3 worm cellular contexts compared by ENCODE assay signal in the genomic region with DNA sequence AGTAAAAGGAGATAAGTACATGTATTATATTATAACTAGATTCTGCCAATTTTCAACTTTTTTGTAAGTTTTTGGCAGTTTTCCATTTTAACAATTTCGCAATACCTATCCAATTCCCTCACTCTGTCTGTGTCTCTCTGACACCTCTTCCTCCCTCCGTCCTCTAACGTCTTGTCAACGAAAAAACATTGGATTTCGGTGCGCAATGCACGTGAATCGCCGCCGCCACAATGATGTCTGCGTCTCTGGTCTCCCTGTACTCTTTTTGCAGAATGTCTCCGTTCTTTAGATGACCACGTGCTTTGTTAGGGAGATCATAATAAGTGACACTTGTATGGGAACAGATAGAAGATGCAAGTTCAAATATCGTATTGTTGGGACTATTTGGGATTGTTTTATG.
TF ChIP-seq lines count a peak whose summit lies in the region.

No protein-coding gene starts in this region.

TF ChIP-seq in whole organism, L1 larva, 84 proteins besides CTCF, POLR2A, EP300 and RAD21 (continued from another document and continues in another):
- TF ChIP-seq ztf-11 (tag; optimal IDR thresholded peaks at IDR 0.05; lab: Kevin White, UChicago), result peak in 1 of 2 experiments; percentile 62
- peak; percentile 80 for TF ChIP-seq ceh-88 (GFP tag; IDR thresholded peaks at IDR 0.05; lab: Robert Waterston, UW)
- TF ChIP-seq rnt-1 (tag; optimal IDR thresholded peaks at IDR 0.05; lab: Kevin White, UChicago), result peak; percentile 90
- TF ChIP-seq nhr-90 (tag; optimal IDR thresholded peaks at IDR 0.05; lab: Kevin White, UChicago; ENCODE audit: poor library complexity), result peak; percentile 98
- TF ChIP-seq pqm-1 (tag; optimal IDR thresholded peaks at IDR 0.05; lab: Kevin White, UChicago), result no peak
- no peak for TF ChIP-seq fkh-4 (tag; optimal IDR thresholded peaks at IDR 0.05; lab: Kevin White, UChicago; ENCODE audit: borderline replicate concordance)
- TF ChIP-seq jun-1 (tag; optimal IDR thresholded peaks at IDR 0.05; lab: Kevin White, UChicago), result peak; percentile 94
- peak; percentile 73 for TF ChIP-seq isw-1 (GFP tag; IDR thresholded peaks at IDR 0.05; lab: Robert Waterston, UW)
- TF ChIP-seq tlp-1 (tag; optimal IDR thresholded peaks at IDR 0.05; lab: Kevin White, UChicago), result no peak
- TF ChIP-seq zip-4 (GFP tag; optimal IDR thresholded peaks at IDR 0.05; lab: Kevin White, UChicago), result peak; percentile 99
- peak; percentile 97 for TF ChIP-seq mep-1 (tag; optimal IDR thresholded peaks at IDR 0.05; lab: Kevin White, UChicago)
- TF ChIP-seq blmp-1 (tag; optimal IDR thresholded peaks at IDR 0.05; lab: Kevin White, UChicago), result peak; percentile 94
- peak; percentile 81 for TF ChIP-seq fos-1 (tag; optimal IDR thresholded peaks at IDR 0.05; lab: Kevin White, UChicago)
- no peak for TF ChIP-seq lir-3 (tag; optimal IDR thresholded peaks at IDR 0.05; lab: Kevin White, UChicago; ENCODE audit: poor library complexity)
- no peak for TF ChIP-seq F16B12.6 (tag; optimal IDR thresholded peaks at IDR 0.05; lab: Kevin White, UChicago)
- no peak for TF ChIP-seq unc-30 (tag; optimal IDR thresholded peaks at IDR 0.05; lab: Kevin White, UChicago)
- peak; percentile 87 for TF ChIP-seq unc-86 (tag; optimal IDR thresholded peaks at IDR 0.05; lab: Kevin White, UChicago)
- peak; percentile 99 for TF ChIP-seq nhr-20 (tag; optimal IDR thresholded peaks at IDR 0.05; lab: Kevin White, UChicago)
- TF ChIP-seq Y116A8C.19 (tag; optimal IDR thresholded peaks at IDR 0.05; lab: Kevin White, UChicago; ENCODE audit: borderline replicate concordance), result no peak
- peak; percentile 65 to 68 (median 67) for TF ChIP-seq dpl-1 (GFP tag; optimal IDR thresholded peaks at IDR 0.05; lab: Kevin White, UChicago)
- peak; percentile 81 to 98 for TF ChIP-seq egl-27 (tag; optimal IDR thresholded peaks at IDR 0.05; lab: Kevin White, UChicago)
- peak; percentile 65 for TF ChIP-seq egl-13 (tag; optimal IDR thresholded peaks at IDR 0.05; lab: Kevin White, UChicago)
- TF ChIP-seq C16A3.4 (tag; optimal IDR thresholded peaks at IDR 0.05; lab: Kevin White, UChicago), result peak; percentile 93
- TF ChIP-seq hpl-2 (GFP tag; optimal IDR thresholded peaks at IDR 0.05; lab: Kevin White, UChicago), result peak; percentile 79
- peak; percentile 55 for TF ChIP-seq mef-2 (tag; optimal IDR thresholded peaks at IDR 0.05; lab: Kevin White, UChicago)
- peak; percentile 83 for TF ChIP-seq snpc-4 (tag; optimal IDR thresholded peaks at IDR 0.05; lab: Kevin White, UChicago)
- TF ChIP-seq fkh-8 (tag; optimal IDR thresholded peaks at IDR 0.05; lab: Kevin White, UChicago), result peak; percentile 94
- peak; percentile 96 for TF ChIP-seq nhr-47 (tag; optimal IDR thresholded peaks at IDR 0.05; lab: Kevin White, UChicago)
- peak; percentile 87 for TF ChIP-seq lin-13 (GFP tag; optimal IDR thresholded peaks at IDR 0.05; lab: Kevin White, UChicago)
- no peak for TF ChIP-seq lin-15B (tag; optimal IDR thresholded peaks at IDR 0.05; lab: Kevin White, UChicago)
- peak; percentile 93 for TF ChIP-seq ztf-4 (tag; optimal IDR thresholded peaks at IDR 0.05; lab: Kevin White, UChicago)
- TF ChIP-seq nhr-71 (tag; optimal IDR thresholded peaks at IDR 0.05; lab: Kevin White, UChicago), result peak; percentile 99
- TF ChIP-seq sox-4 (tag; optimal IDR thresholded peaks at IDR 0.05; lab: Kevin White, UChicago), result peak; percentile 73
- TF ChIP-seq sup-37 (GFP tag; optimal IDR thresholded peaks at IDR 0.05; lab: Kevin White, UChicago), result peak; percentile 75
- peak; percentile 90 for TF ChIP-seq grh-1 (GFP tag; IDR thresholded peaks at IDR 0.05; lab: Robert Waterston, UW)
- peak; percentile 92 for TF ChIP-seq irx-1 (tag; optimal IDR thresholded peaks at IDR 0.05; lab: Kevin White, UChicago)
- peak; percentile 42 for TF ChIP-seq ceh-90 (tag; optimal IDR thresholded peaks at IDR 0.05; lab: Kevin White, UChicago)
- TF ChIP-seq efl-1 (optimal IDR thresholded peaks at IDR 0.05; lab: Kevin White, UChicago), result peak; percentile 81 to 84
- peak; percentile 51 to 95 for TF ChIP-seq efl-1 (GFP tag; optimal IDR thresholded peaks at IDR 0.05 in 1 of 2; lab: Kevin White, UChicago)
- TF ChIP-seq unc-130 (tag; optimal IDR thresholded peaks at IDR 0.05; lab: Kevin White, UChicago), result peak; percentile 81
- TF ChIP-seq lin-35 (GFP tag; optimal IDR thresholded peaks at IDR 0.05; lab: Kevin White, UChicago), result peak; percentile 66 to 90

TF ChIP-seq in whole organism, L3 larva, 47 proteins besides CTCF, POLR2A, EP300 and RAD21 (continued from another document):
- no peak for TF ChIP-seq elt-1 (tag; optimal IDR thresholded peaks at IDR 0.05; lab: Kevin White, UChicago)
- peak; percentile 98 for TF ChIP-seq nhr-23 (tag; optimal IDR thresholded peaks at IDR 0.05; lab: Kevin White, UChicago)
- TF ChIP-seq tbx-2 (tag; optimal IDR thresholded peaks at IDR 0.05; lab: Kevin White, UChicago), result peak; percentile 86
- TF ChIP-seq R02D3.7 (tag; optimal IDR thresholded peaks at IDR 0.05; lab: Kevin White, UChicago), result peak; percentile 56
- no peak for TF ChIP-seq fkh-2 (tag; optimal IDR thresholded peaks at IDR 0.05; lab: Kevin White, UChicago)
- TF ChIP-seq ama-1 (optimal IDR thresholded peaks at IDR 0.05; lab: Kevin White, UChicago), result peak; percentile 28
- no peak for TF ChIP-seq ztf-11 (tag; optimal IDR thresholded peaks at IDR 0.05; lab: Kevin White, UChicago)
- TF ChIP-seq unc-39 (tag; optimal IDR thresholded peaks at IDR 0.05; lab: Kevin White, UChicago), result peak; percentile 3
- TF ChIP-seq nhr-12 (tag; optimal IDR thresholded peaks at IDR 0.05; lab: Kevin White, UChicago), result no peak
- peak; percentile 78 for TF ChIP-seq elt-2 (tag; optimal IDR thresholded peaks at IDR 0.05; lab: Kevin White, UChicago)
- TF ChIP-seq elt-3 (tag; optimal IDR thresholded peaks at IDR 0.05; lab: Kevin White, UChicago), result peak in 1 of 3 experiments; percentile 61
- peak; percentile 44 for TF ChIP-seq nhr-77 (tag; optimal IDR thresholded peaks at IDR 0.05; lab: Kevin White, UChicago)
- TF ChIP-seq jun-1 (tag; optimal IDR thresholded peaks at IDR 0.05; lab: Kevin White, UChicago), result peak; percentile 94
- TF ChIP-seq ceh-28 (tag; optimal IDR thresholded peaks at IDR 0.05; lab: Kevin White, UChicago), result peak; percentile 89
- TF ChIP-seq nhr-28 (tag; optimal IDR thresholded peaks at IDR 0.05; lab: Kevin White, UChicago), result peak; percentile 61
- peak; percentile 90 for TF ChIP-seq nfya-1 (tag; optimal IDR thresholded peaks at IDR 0.05; lab: Kevin White, UChicago; ENCODE audit: insufficient read depth)
- TF ChIP-seq ceh-9 (tag; optimal IDR thresholded peaks at IDR 0.05; lab: Kevin White, UChicago), result no peak
- TF ChIP-seq snpc-4 (tag; optimal IDR thresholded peaks at IDR 0.05; lab: Kevin White, UChicago), result peak; percentile 72
- TF ChIP-seq eor-1 (tag; optimal IDR thresholded peaks at IDR 0.05; lab: Kevin White, UChicago), result no peak
- TF ChIP-seq skn-1 (tag; optimal IDR thresholded peaks at IDR 0.05; lab: Kevin White, UChicago), result peak; percentile 68
- peak; percentile 64 for TF ChIP-seq fkh-10 (GFP tag; optimal IDR thresholded peaks at IDR 0.05; lab: Kevin White, UChicago)
- TF ChIP-seq nhr-43 (tag; optimal IDR thresholded peaks at IDR 0.05; lab: Kevin White, UChicago; ENCODE audit: poor library complexity, severe bottlenecking), result peak; percentile 97
- TF ChIP-seq aly-2 (tag; optimal IDR thresholded peaks at IDR 0.05; lab: Kevin White, UChicago), result no peak
- TF ChIP-seq egl-27 (tag; optimal IDR thresholded peaks at IDR 0.05; lab: Kevin White, UChicago), result peak; percentile 94
- peak; percentile 96 for TF ChIP-seq pha-4 (tag; optimal IDR thresholded peaks at IDR 0.05; lab: Kevin White, UChicago)
- no peak for TF ChIP-seq ZK546.5 (tag; optimal IDR thresholded peaks at IDR 0.05; lab: Kevin White, UChicago)
- TF ChIP-seq lin-39 (tag; optimal IDR thresholded peaks at IDR 0.05; lab: Kevin White, UChicago), result peak; percentile 88
- TF ChIP-seq nhr-237 (tag; optimal IDR thresholded peaks at IDR 0.05; lab: Kevin White, UChicago), result no peak
- TF ChIP-seq mdl-1 (tag; optimal IDR thresholded peaks at IDR 0.05; lab: Kevin White, UChicago), result peak; percentile 99

TF ChIP-seq in whole organism, young adult, 124 proteins besides CTCF, POLR2A, EP300 and RAD21 (continued from another document):
- TF ChIP-seq Y53G8AR.9 (GFP tag; conservative IDR thresholded peaks at IDR 0.05; lab: Robert Waterston, UW), result peak; percentile 85; the same call in 1 of the 2 replicates
- TF ChIP-seq madf-8 (GFP tag; conservative IDR thresholded peaks at IDR 0.05; lab: Robert Waterston, UW), result no peak
- no peak for TF ChIP-seq ets-4 (GFP tag; optimal IDR thresholded peaks at IDR 0.05; lab: Kevin White, UChicago)
- TF ChIP-seq let-607 (tag; optimal IDR thresholded peaks at IDR 0.05; lab: Kevin White, UChicago), result peak; percentile 59 to 64
- peak; percentile 64 for TF ChIP-seq die-1 (tag; optimal IDR thresholded peaks at IDR 0.05; lab: Kevin White, UChicago)
- TF ChIP-seq nfya-2 (GFP tag; IDR thresholded peaks at IDR 0.05; lab: Robert Waterston, UW), result no peak
- TF ChIP-seq rpc-1 (optimal IDR thresholded peaks at IDR 0.05; lab: Kevin White, UChicago), result no peak
- no peak for TF ChIP-seq rpc-1 (tag; optimal IDR thresholded peaks at IDR 0.05; lab: Kevin White, UChicago)
- TF ChIP-seq zim-3 (tag; optimal IDR thresholded peaks at IDR 0.05; lab: Kevin White, UChicago), result no peak
- peak; percentile 73 for TF ChIP-seq pbrm-1 (GFP tag; IDR thresholded peaks at IDR 0.05; lab: Robert Waterston, UW)
- no peak for TF ChIP-seq snpc-3.4 (tag; optimal IDR thresholded peaks at IDR 0.05; lab: Kevin White, UChicago)
- TF ChIP-seq F22D6.2 (tag; optimal IDR thresholded peaks at IDR 0.05; lab: Kevin White, UChicago), result peak; percentile 90
- TF ChIP-seq repo-1 (tag; optimal IDR thresholded peaks at IDR 0.05; lab: Kevin White, UChicago), result peak; percentile 53
- TF ChIP-seq lin-54 (GFP tag; optimal IDR thresholded peaks at IDR 0.05; lab: Kevin White, UChicago), result peak; percentile 55
- TF ChIP-seq zfh-2 (GFP tag; conservative IDR thresholded peaks at IDR 0.05; lab: Robert Waterston, UW), result peak; percentile 75
- peak; percentile 38 for TF ChIP-seq B0035.1 (tag; optimal IDR thresholded peaks at IDR 0.05; lab: Kevin White, UChicago)
- TF ChIP-seq ekl-4 (GFP tag; IDR thresholded peaks at IDR 0.05; lab: Robert Waterston, UW), result peak; percentile 64; the same call in 1 of the 2 replicates
- no peak for TF ChIP-seq snpc-1.1 (tag; optimal IDR thresholded peaks at IDR 0.05; lab: Kevin White, UChicago; ENCODE audit: insufficient read depth)
- peak; percentile 99 for TF ChIP-seq hmg-1.2 (GFP tag; IDR thresholded peaks at IDR 0.05; lab: Robert Waterston, UW)
- TF ChIP-seq sea-2 (GFP tag; IDR thresholded peaks at IDR 0.05; lab: Robert Waterston, UW), result 0 out of 2 replicates have a peak, but pooled peaks have one; percentile 22
- TF ChIP-seq ama-1 (optimal IDR thresholded peaks at IDR 0.05; lab: Kevin White, UChicago), result no peak
- TF ChIP-seq ama-1 (GFP tag; optimal IDR thresholded peaks at IDR 0.05; lab: Kevin White, UChicago), result no peak
- peak; percentile 66 for TF ChIP-seq mcd-1 (GFP tag; IDR thresholded peaks at IDR 0.05; lab: Robert Waterston, UW)
- TF ChIP-seq ztf-25 (GFP tag; IDR thresholded peaks at IDR 0.05; lab: Robert Waterston, UW), result no peak
- TF ChIP-seq let-526 (GFP tag; IDR thresholded peaks at IDR 0.05; lab: Robert Waterston, UW), result peak; percentile 75
- TF ChIP-seq athp-1 (tag; optimal IDR thresholded peaks at IDR 0.05; lab: Kevin White, UChicago), result no peak
- TF ChIP-seq atf-7 (tag; optimal IDR thresholded peaks at IDR 0.05; lab: Kevin White, UChicago), result peak; percentile 92
- TF ChIP-seq xnd-1 (tag; optimal IDR thresholded peaks at IDR 0.05; lab: Kevin White, UChicago), result no peak
- no peak for TF ChIP-seq akir-1 (GFP tag; optimal IDR thresholded peaks at IDR 0.05; lab: Kevin White, UChicago)
- no peak for TF ChIP-seq T07F8.4 (tag; optimal IDR thresholded peaks at IDR 0.05; lab: Kevin White, UChicago)
- peak; percentile 87 for TF ChIP-seq C06A6.2 (GFP tag; conservative IDR thresholded peaks at IDR 0.05; lab: Robert Waterston, UW)
- TF ChIP-seq cebp-1 (GFP tag; IDR thresholded peaks at IDR 0.05; lab: Robert Waterston, UW), result peak; percentile 99
- TF ChIP-seq cebp-1 (tag; optimal IDR thresholded peaks at IDR 0.05; lab: Kevin White, UChicago), result peak; percentile 100
- TF ChIP-seq B0336.3 (GFP tag; IDR thresholded peaks at IDR 0.05; lab: Robert Waterston, UW), result peak; percentile 82
- TF ChIP-seq snpc-4 (GFP tag; optimal IDR thresholded peaks at IDR 0.05; lab: Kevin White, UChicago), result no peak
- TF ChIP-seq snpc-4 (tag; optimal IDR thresholded peaks at IDR 0.05; lab: Kevin White, UChicago), result peak in 2 of 4 experiments; percentile 65 to 73
- no peak for TF ChIP-seq lir-1 (GFP tag; conservative IDR thresholded peaks at IDR 0.05; lab: Robert Waterston, UW)
- TF ChIP-seq ceh-91 (GFP tag; IDR thresholded peaks at IDR 0.05; lab: Robert Waterston, UW), result no peak
- TF ChIP-seq mel-28 (tag; optimal IDR thresholded peaks at IDR 0.05; lab: Kevin White, UChicago; ENCODE audit: borderline replicate concordance), result no peak
- no peak for TF ChIP-seq bed-1 (GFP tag; IDR thresholded peaks at IDR 0.05; lab: Robert Waterston, UW)
- TF ChIP-seq lin-35 (GFP tag; optimal IDR thresholded peaks at IDR 0.05; lab: Kevin White, UChicago), result peak in 1 of 3 experiments; percentile 48
- no peak for TF ChIP-seq F55B11.4 (tag; optimal IDR thresholded peaks at IDR 0.05; lab: Kevin White, UChicago; ENCODE audit: borderline replicate concordance, insufficient read depth)
- no peak for TF ChIP-seq F33H1.4 (GFP tag; IDR thresholded peaks at IDR 0.05; lab: Robert Waterston, UW)
- TF ChIP-seq dpff-1 (tag; optimal IDR thresholded peaks at IDR 0.05; lab: Kevin White, UChicago), result no peak
- TF ChIP-seq attf-6 (GFP tag; IDR thresholded peaks at IDR 0.05; lab: Robert Waterston, UW), result no peak
- peak; percentile 29; the same call in 1 of the 2 replicates for TF ChIP-seq egrh-3 (GFP tag; IDR thresholded peaks at IDR 0.05; lab: Robert Waterston, UW)
- no peak for TF ChIP-seq efl-1 (GFP tag; optimal IDR thresholded peaks at IDR 0.05; lab: Kevin White, UChicago)
- TF ChIP-seq mxl-1 (tag; optimal IDR thresholded peaks at IDR 0.05; lab: Kevin White, UChicago), result no peak
- peak; percentile 75 for TF ChIP-seq tlf-1 (GFP tag; optimal IDR thresholded peaks at IDR 0.05; lab: Kevin White, UChicago)
- peak; percentile 73 for TF ChIP-seq dox-1 (GFP tag; IDR thresholded peaks at IDR 0.05; lab: Robert Waterston, UW)
- TF ChIP-seq ceh-27 (GFP tag; optimal IDR thresholded peaks at IDR 0.05; lab: Kevin White, UChicago), result peak; percentile 95
- no peak for TF ChIP-seq sptf-2 (GFP tag; optimal IDR thresholded peaks at IDR 0.05; lab: Kevin White, UChicago)
- peak; percentile 88 for TF ChIP-seq madf-10 (tag; optimal IDR thresholded peaks at IDR 0.05; lab: Kevin White, UChicago)
- TF ChIP-seq tbp1 (GFP tag; optimal IDR thresholded peaks at IDR 0.05; lab: Kevin White, UChicago), result peak; percentile 63
- no peak for TF ChIP-seq nhr-27 (tag; optimal IDR thresholded peaks at IDR 0.05; lab: Kevin White, UChicago)
- TF ChIP-seq madf-3 (GFP tag; IDR thresholded peaks at IDR 0.05; lab: Robert Waterston, UW), result no peak
- TF ChIP-seq pha-4 (tag; optimal IDR thresholded peaks at IDR 0.05; lab: Kevin White, UChicago), result peak; percentile 57
- TF ChIP-seq bed-2 (GFP tag; IDR thresholded peaks at IDR 0.05; lab: Robert Waterston, UW), result no peak
- no peak for TF ChIP-seq hlh-26 (GFP tag; conservative IDR thresholded peaks at IDR 0.05; lab: Robert Waterston, UW)
- peak; percentile 96 for TF ChIP-seq ztf-26 (tag; optimal IDR thresholded peaks at IDR 0.05; lab: Kevin White, UChicago)
- no peak for TF ChIP-seq hmg-20 (GFP tag; IDR thresholded peaks at IDR 0.05; lab: Robert Waterston, UW)
- TF ChIP-seq nhr-80 (tag; optimal IDR thresholded peaks at IDR 0.05; lab: Kevin White, UChicago), result peak; percentile 65
- TF ChIP-seq rcor-1 (GFP tag; IDR thresholded peaks at IDR 0.05; lab: Robert Waterston, UW), result 0 out of 2 replicates have a peak, but pooled peaks have one; percentile 33
